Fruit fly (Drosophila melanogaster): Measurements from ENCODE around the gene KaiR1D.
A peak's percentile ranks its signal among the peaks of the same experiment; 100 is the strongest.

The KaiR1D gene

dm6 chr3R:20832689-20833524, 33.1 kb downstream of the KaiR1D start, which contains the start of gene Synd (continued):
- no peak for TF ChIP-seq CG8281 (tag; optimal IDR thresholded peaks at IDR 0.05)
- TF ChIP-seq CG13775 (GFP tag; optimal IDR thresholded peaks at IDR 0.05), result no peak
- no peak for TF ChIP-seq lov (optimal IDR thresholded peaks at IDR 0.05)
- no peak for TF ChIP-seq lov (GFP tag; IDR thresholded peaks at IDR 0.05)
- no peak for TF ChIP-seq CG4820 (GFP tag; optimal IDR thresholded peaks at IDR 0.05)
- TF ChIP-seq nerfin-2 (GFP tag; IDR thresholded peaks at IDR 0.05; ENCODE audit: partially characterized antibody), result no peak
- TF ChIP-seq ac (GFP tag; optimal IDR thresholded peaks at IDR 0.05), result no peak
- TF ChIP-seq jumu (GFP tag; optimal IDR thresholded peaks at IDR 0.05), result no peak
- TF ChIP-seq D (optimal IDR thresholded peaks at IDR 0.05), result no peak
- peak; percentile 43 for TF ChIP-seq D (GFP tag; optimal IDR thresholded peaks at IDR 0.05)
- no peak for TF ChIP-seq NC2β (GFP tag; optimal IDR thresholded peaks at IDR 0.05)
- TF ChIP-seq hbn (GFP tag; IDR thresholded peaks at IDR 0.05; ENCODE audit: partially characterized antibody), result peak; percentile 31; the same call in 1 of the 2 replicates
- TF ChIP-seq corto (GFP tag; optimal IDR thresholded peaks at IDR 0.05), result no peak
- TF ChIP-seq sna (GFP tag; IDR thresholded peaks at IDR 0.05; ENCODE audit: partially characterized antibody), result 0 out of 2 replicates have a peak, but pooled peaks have one; percentile 26
- TF ChIP-seq trem (tag; optimal IDR thresholded peaks at IDR 0.05), result peak; percentile 33
- no peak for TF ChIP-seq CG6654 (GFP tag; optimal IDR thresholded peaks at IDR 0.05)
- TF ChIP-seq CG10321 (GFP tag; IDR thresholded peaks at IDR 0.05), result no peak
- no peak for TF ChIP-seq CG9876 (GFP tag; optimal IDR thresholded peaks at IDR 0.05)
- no peak for TF ChIP-seq ems (GFP tag; optimal IDR thresholded peaks at IDR 0.05)
- no peak for TF ChIP-seq hth (optimal IDR thresholded peaks at IDR 0.05)
- 0 out of 2 replicates have a peak, but pooled peaks have one; percentile 17 for TF ChIP-seq CG6689 (GFP tag; IDR thresholded peaks at IDR 0.05)
- peak; percentile 8; the same call in 1 of the 2 replicates for TF ChIP-seq Adf1 (GFP tag; IDR thresholded peaks at IDR 0.05)
- TF ChIP-seq so (GFP tag; IDR thresholded peaks at IDR 0.05), result no peak
- TF ChIP-seq CG10209 (GFP tag; optimal IDR thresholded peaks at IDR 0.05), result no peak
- TF ChIP-seq wor (GFP tag; IDR thresholded peaks at IDR 0.05), result no peak
- TF ChIP-seq dpn (GFP tag; optimal IDR thresholded peaks at IDR 0.05), result peak in 1 of 2 experiments; percentile 49
- TF ChIP-seq GATAe (GFP tag; conservative IDR thresholded peaks at IDR 0.05), result 0 out of 2 replicates have a peak, but pooled peaks have one; percentile 12
- no peak for TF ChIP-seq Ptx1 (GFP tag; IDR thresholded peaks at IDR 0.05)
- TF ChIP-seq CG16813 (GFP tag; IDR thresholded peaks at IDR 0.05; ENCODE audit: partially characterized antibody), result no peak
- no peak for TF ChIP-seq cas (GFP tag; IDR thresholded peaks at IDR 0.05)
- peak; percentile 31 for TF ChIP-seq CrebB (tag; optimal IDR thresholded peaks at IDR 0.05)
- no peak for TF ChIP-seq Nf-YA (GFP tag; IDR thresholded peaks at IDR 0.05)
- TF ChIP-seq bowl (GFP tag; IDR thresholded peaks at IDR 0.05), result no peak
- TF ChIP-seq Xrp1 (GFP tag; IDR thresholded peaks at IDR 0.05), result no peak
- no peak for TF ChIP-seq Sox100B (GFP tag; optimal IDR thresholded peaks at IDR 0.05)
- no peak for TF ChIP-seq disco-r (GFP tag; optimal IDR thresholded peaks at IDR 0.05)
- no peak for TF ChIP-seq Optix (GFP tag; IDR thresholded peaks at IDR 0.05)
- TF ChIP-seq cad (GFP tag; optimal IDR thresholded peaks at IDR 0.05), result no peak
- no peak for TF ChIP-seq inv (GFP tag; IDR thresholded peaks at IDR 0.05; ENCODE audit: partially characterized antibody)
- no peak for TF ChIP-seq CG10654 (GFP tag; optimal IDR thresholded peaks at IDR 0.05)
- TF ChIP-seq nmo (GFP tag; optimal IDR thresholded peaks at IDR 0.05), result peak; percentile 56
- no peak for TF ChIP-seq chif (GFP tag; optimal IDR thresholded peaks at IDR 0.05)
- no peak for TF ChIP-seq CG7928 (GFP tag; optimal IDR thresholded peaks at IDR 0.05)
- TF ChIP-seq CG33213 (GFP tag; optimal IDR thresholded peaks at IDR 0.05), result no peak
- no peak for TF ChIP-seq CG11456 (GFP tag; IDR thresholded peaks at IDR 0.05)
- TF ChIP-seq sc (optimal IDR thresholded peaks at IDR 0.05), result no peak
- TF ChIP-seq sc (GFP tag; optimal IDR thresholded peaks at IDR 0.05), result no peak
- no peak for TF ChIP-seq CG9932 (GFP tag; IDR thresholded peaks at IDR 0.05)
- peak; percentile 69 for TF ChIP-seq BtbVII (GFP tag; optimal IDR thresholded peaks at IDR 0.05)
- no peak for TF ChIP-seq ash1 (GFP tag; optimal IDR thresholded peaks at IDR 0.05)
- TF ChIP-seq CG11247 (GFP tag; IDR thresholded peaks at IDR 0.05), result no peak

Measured in whole organism, embryonic.